Fruit fly (Drosophila melanogaster): ENCODE results near the gene CG11590.

The CG11590 gene

dm6 chrX:14214505-14215449, 14.8 kb downstream of the CG11590 start (continued):
- TF ChIP-seq crp (GFP tag; optimal IDR thresholded peaks at IDR 0.05) (no peak), CG2678 (tag; optimal IDR thresholded peaks at IDR 0.05) (peak; percentile 72), ranshi (GFP tag; IDR thresholded peaks at IDR 0.05) (no peak; the same call in 1 of the 2 replicates), Sox102F (GFP tag; optimal IDR thresholded peaks at IDR 0.05) (peak; percentile 35), Hmx (GFP tag; optimal IDR thresholded peaks at IDR 0.05) (no peak), CTCF (GFP tag; optimal IDR thresholded peaks at IDR 0.05) (no peak), CkIIα-i1 (GFP tag; IDR thresholded peaks at IDR 0.05) (no peak), Ptx1 (GFP tag; IDR thresholded peaks at IDR 0.05) (peak; percentile 48; the same call in 1 of the 2 replicates), zfh1 (GFP tag; IDR thresholded peaks at IDR 0.05) (no peak), yki (optimal IDR thresholded peaks at IDR 0.05) (no peak), sc (optimal IDR thresholded peaks at IDR 0.05) (no peak), sc (GFP tag; optimal IDR thresholded peaks at IDR 0.05) (no peak), CG2116 (GFP tag; optimal IDR thresholded peaks at IDR 0.05) (no peak), CG8765 (GFP tag; IDR thresholded peaks at IDR 0.05) (no peak), Lhr (GFP tag; optimal IDR thresholded peaks at IDR 0.05) (no peak), ap (GFP tag; IDR thresholded peaks at IDR 0.05) (peak; percentile 37; the same call in 1 of the 2 replicates), CG2120 (GFP tag; optimal IDR thresholded peaks at IDR 0.05) (peak; percentile 21), CG4820 (GFP tag; optimal IDR thresholded peaks at IDR 0.05) (no peak), pzg (GFP tag; optimal IDR thresholded peaks at IDR 0.05) (no peak), da (GFP tag; optimal IDR thresholded peaks at IDR 0.05) (no peak), CG4404 (GFP tag; IDR thresholded peaks at IDR 0.05) (no peak), HmgD (GFP tag; optimal IDR thresholded peaks at IDR 0.05) (no peak), CG12744 (GFP tag; optimal IDR thresholded peaks at IDR 0.05) (no peak), hb (GFP tag; IDR thresholded peaks at IDR 0.05; ENCODE audit: partially characterized antibody) (no peak), CG12104 (GFP tag; optimal IDR thresholded peaks at IDR 0.05) (peak; percentile 14), YL-1 (GFP tag; optimal IDR thresholded peaks at IDR 0.05) (no peak), Six4 (GFP tag; optimal IDR thresholded peaks at IDR 0.05) (no peak), CG5180 (GFP tag; optimal IDR thresholded peaks at IDR 0.05) (peak; percentile 20), Side (GFP tag; optimal IDR thresholded peaks at IDR 0.05) (no peak), E2f1 (GFP tag; IDR thresholded peaks at IDR 0.05) (0 out of 2 replicates have a peak, but pooled peaks have one; percentile 23), CG17385 (GFP tag; optimal IDR thresholded peaks at IDR 0.05) (peak; percentile 47), Atf6 (GFP tag; IDR thresholded peaks at IDR 0.05) (peak; percentile 47; the same call in 1 of the 2 replicates), CG4730 (GFP tag; IDR thresholded peaks at IDR 0.05) (no peak), CG33213 (GFP tag; optimal IDR thresholded peaks at IDR 0.05) (no peak), Aef1 (GFP tag; IDR thresholded peaks at IDR 0.05) (0 out of 3 replicates have a peak, but pooled peaks have one; percentile 41), unc-4 (GFP tag; IDR thresholded peaks at IDR 0.05; ENCODE audit: partially characterized antibody) (no peak), Optix (GFP tag; IDR thresholded peaks at IDR 0.05) (no peak), dati (GFP tag; IDR thresholded peaks at IDR 0.05) (no peak), tll (GFP tag; optimal IDR thresholded peaks at IDR 0.05) (no peak), CG11504 (tag; optimal IDR thresholded peaks at IDR 0.05) (peak; percentile 67), Asciz (GFP tag; optimal IDR thresholded peaks at IDR 0.05) (no peak), Max (GFP tag; optimal IDR thresholded peaks at IDR 0.05) (no peak), chn (GFP tag; optimal IDR thresholded peaks at IDR 0.05) (no peak), CG17568 (GFP tag; optimal IDR thresholded peaks at IDR 0.05) (no peak), jigr1 (GFP tag; IDR thresholded peaks at IDR 0.05) (no peak), Camta (GFP tag; optimal IDR thresholded peaks at IDR 0.05) (no peak), CG12236 (GFP tag; optimal IDR thresholded peaks at IDR 0.05) (no peak), CG10543 (GFP tag; optimal IDR thresholded peaks at IDR 0.05) (no peak), ATbp (GFP tag; optimal IDR thresholded peaks at IDR 0.05) (no peak), otp (GFP tag; IDR thresholded peaks at IDR 0.05) (no peak)

Measured in whole organism, embryonic.